Fruit fly (Drosophila melanogaster) whole organism, embryonic: ENCODE results near the gene CG13021.

ENCODE experiments used
- ATbp ChIP-seq: fragments of 200-800 bp; sonication (Bioruptor generic); optimal IDR thresholded peaks from 2 replicates; lab custom pipeline; 2017; ENCODE audit warnings: missing biosample characterization, mild to moderate bottlenecking, missing genetic modification characterization, missing genetic modification reagents
- Atf3 ChIP-seq: fragments of 200-800 bp; sonication (Bioruptor generic); optimal IDR thresholded peaks from 3 replicates; lab custom pipeline; 2016; ENCODE audit warnings: missing biosample characterization, missing genetic modification characterization
- Bgb ChIP-seq: fragments of 200-800 bp; sonication (Bioruptor generic); IDR thresholded peaks from 2 replicates; pipeline ENCODE4 v1.3.6; 2022; ENCODE audit warnings: missing biosample characterization, missing genetic modification characterization; ENCODE audit not compliant: partially characterized antibody
- C15 ChIP-seq: fragments of 200-800 bp; sonication (Bioruptor generic); IDR thresholded peaks from 3 replicates; pipeline ENCODE4 v1.3.6; 2022; ENCODE audit warnings: missing biosample characterization, missing genetic modification characterization
- CG10959 ChIP-seq: fragments of 200-800 bp; sonication (Bioruptor generic); IDR thresholded peaks from 2 replicates; pipeline ENCODE4 v1.3.6; 2022; ENCODE audit warnings: missing biosample characterization, missing genetic modification characterization
- CG1233 ChIP-seq: fragments of 200-800 bp; sonication (Bioruptor generic); optimal IDR thresholded peaks from 4 replicates; lab custom pipeline; 2018; ENCODE audit warnings: missing biosample characterization, mild to moderate bottlenecking, missing genetic modification characterization
- CG13624 ChIP-seq: fragments of 200-800 bp; sonication (Bioruptor generic); optimal IDR thresholded peaks from 2 replicates; lab custom pipeline; 2016; ENCODE audit warnings: missing biosample characterization, missing genetic modification characterization
- CG15269 ChIP-seq: fragments of 200-800 bp; sonication (Bioruptor generic); optimal IDR thresholded peaks from 2 replicates; lab custom pipeline; 2018; ENCODE audit warnings: missing biosample characterization, mild to moderate bottlenecking, missing genetic modification characterization, moderate library complexity
- CG1529 ChIP-seq: fragments of 200-800 bp; sonication (Bioruptor generic); optimal IDR thresholded peaks from 3 replicates; lab custom pipeline; 2018; ENCODE audit warnings: missing biosample characterization, missing genetic modification characterization
- CG17912 ChIP-seq: fragments of 200-800 bp; sonication (Bioruptor generic); optimal IDR thresholded peaks from 2 replicates; lab custom pipeline; 2018; ENCODE audit warnings: missing biosample characterization, mild to moderate bottlenecking, missing genetic modification characterization
- CG30431 ChIP-seq: fragments of 200-800 bp; sonication (Bioruptor generic); optimal IDR thresholded peaks from 2 replicates; lab custom pipeline; 2017; ENCODE audit warnings: missing biosample characterization, missing genetic modification characterization
- CG31365 ChIP-seq: fragments of 200-800 bp; sonication (Bioruptor generic); optimal IDR thresholded peaks from 2 replicates; lab custom pipeline; 2018; ENCODE audit warnings: missing biosample characterization, mild to moderate bottlenecking, missing genetic modification characterization
- CG31388 ChIP-seq: fragments of 200-800 bp; sonication (Bioruptor generic); optimal IDR thresholded peaks from 2 replicates; lab custom pipeline; 2016; ENCODE audit warnings: missing biosample characterization, missing genetic modification characterization
- CG32532 ChIP-seq: fragments of 200-800 bp; sonication (Bioruptor generic); IDR thresholded peaks from 2 replicates; pipeline ENCODE4 v1.3.6; 2022; ENCODE audit warnings: missing biosample characterization, missing genetic modification characterization
- CG34376 ChIP-seq: fragments of 200-800 bp; sonication (Bioruptor generic); optimal IDR thresholded peaks from 2 replicates; lab custom pipeline; 2018; ENCODE audit warnings: missing biosample characterization, mild to moderate bottlenecking, missing genetic modification characterization
- CG5180 ChIP-seq: fragments of 200-800 bp; sonication (Bioruptor generic); optimal IDR thresholded peaks from 3 replicates; lab custom pipeline; 2017; ENCODE audit warnings: missing biosample characterization, missing genetic modification characterization, mild to moderate bottlenecking, moderate library complexity, missing genetic modification reagents
- CG6175 ChIP-seq: fragments of 200-800 bp; sonication (Bioruptor generic); IDR thresholded peaks from 3 replicates; pipeline ENCODE4 v1.3.6; 2022; ENCODE audit warnings: missing biosample characterization, missing genetic modification characterization
- CG7556 ChIP-seq: fragments of 200-800 bp; sonication (Bioruptor generic); optimal IDR thresholded peaks from 2 replicates; lab custom pipeline; 2017; ENCODE audit warnings: missing biosample characterization, mild to moderate bottlenecking, missing genetic modification characterization
- CG8388 ChIP-seq: fragments of 200-800 bp; sonication (Bioruptor generic); optimal IDR thresholded peaks from 2 replicates; lab custom pipeline; 2019; ENCODE audit warnings: missing biosample characterization, mild to moderate bottlenecking, missing genetic modification characterization, moderate library complexity
- ERR ChIP-seq: fragments of 200-800 bp; sonication (Bioruptor generic); optimal IDR thresholded peaks from 2 replicates; lab custom pipeline; 2016; ENCODE audit warnings: missing biosample characterization, missing genetic modification characterization
- Gsc ChIP-seq: fragments of 200-800 bp; sonication (Bioruptor generic); IDR thresholded peaks from 2 replicates; pipeline ENCODE4 v1.3.6; 2022; ENCODE audit warnings: missing biosample characterization, missing genetic modification characterization
- Kr ChIP-seq: fragments of 200-800 bp; sonication (Bioruptor generic); optimal IDR thresholded peaks from 2 replicates; lab custom pipeline; 2017; ENCODE audit warnings: missing biosample characterization, mild to moderate bottlenecking, missing genetic modification characterization
- Lhr ChIP-seq: fragments of 200-800 bp; sonication (Bioruptor generic); optimal IDR thresholded peaks from 3 replicates; lab custom pipeline; 2017; ENCODE audit warnings: mild to moderate bottlenecking, missing biosample characterization, missing genetic modification reagents, missing genetic modification characterization
- Lpt ChIP-seq: fragments of >200 bp; optimal IDR thresholded peaks from 2 replicates; lab custom pipeline; 2018; ENCODE audit warnings: missing biosample characterization, missing genetic modification characterization
- Mad ChIP-seq: fragments of 200-800 bp; sonication (Bioruptor generic); optimal IDR thresholded peaks from 2 replicates; lab custom pipeline; 2016; ENCODE audit warnings: missing biosample characterization, missing genetic modification characterization
- Mrtf ChIP-seq: fragments of 200-800 bp; sonication (Bioruptor generic); IDR thresholded peaks from 3 replicates; pipeline ENCODE4 v1.3.6; 2022; ENCODE audit warnings: missing biosample characterization, missing genetic modification characterization
- Nf-YC ChIP-seq: fragments of 200-800 bp; optimal IDR thresholded peaks from 3 replicates; lab custom pipeline; 2019; ENCODE audit warnings: missing biosample characterization, mild to moderate bottlenecking, missing genetic modification characterization, moderate library complexity
- Opbp ChIP-seq: fragments of 200-800 bp; sonication (Bioruptor generic); IDR thresholded peaks from 3 replicates; pipeline ENCODE4 v1.3.6; 2022; ENCODE audit warnings: missing biosample characterization, missing genetic modification characterization; ENCODE audit not compliant: partially characterized antibody
- Ptx1 ChIP-seq: fragments of 200-800 bp; sonication (Bioruptor generic); IDR thresholded peaks from 2 replicates; pipeline ENCODE4 v1.3.6; 2022; ENCODE audit warnings: missing biosample characterization, missing genetic modification characterization
- Ravus ChIP-seq: fragments of 200-800 bp; sonication (Bioruptor generic); IDR thresholded peaks from 2 replicates; pipeline ENCODE4 v1.3.6; 2022; ENCODE audit warnings: missing biosample characterization, missing genetic modification characterization
- Usf ChIP-seq: fragments of 200-800 bp; sonication (Bioruptor generic); optimal IDR thresholded peaks from 2 replicates; lab custom pipeline; 2017; ENCODE audit warnings: missing genotype, missing biosample characterization, missing genetic modification characterization
- Xbp1 ChIP-seq: fragments of 200-800 bp; sonication (Bioruptor generic); optimal IDR thresholded peaks from 3 replicates; lab custom pipeline; 2016; ENCODE audit warnings: missing biosample characterization, mild to moderate bottlenecking, missing genetic modification characterization
- al ChIP-seq: fragments of 200-800 bp; sonication (Bioruptor generic); IDR thresholded peaks from 2 replicates; pipeline ENCODE4 v1.3.6; 2022; ENCODE audit warnings: missing biosample characterization, missing genetic modification characterization
- ase ChIP-seq: fragments of 200-800 bp; sonication (Bioruptor generic); IDR thresholded peaks from 3 replicates; pipeline ENCODE4 v1.3.6; 2022; ENCODE audit warnings: missing biosample characterization, missing genetic modification characterization
- ash1 ChIP-seq: fragments of 200-800 bp; sonication (Bioruptor generic); optimal IDR thresholded peaks from 2 replicates; lab custom pipeline; 2018; ENCODE audit warnings: missing biosample characterization, mild to moderate bottlenecking, missing genetic modification characterization
- caup ChIP-seq: fragments of 200-800 bp; sonication (Bioruptor generic); optimal IDR thresholded peaks from 3 replicates; lab custom pipeline; 2017; ENCODE audit warnings: missing biosample characterization, mild to moderate bottlenecking, missing genetic modification characterization, moderate library complexity; ENCODE audit not compliant: severe bottlenecking
- chn ChIP-seq: fragments of 200-800 bp; sonication (Bioruptor generic); optimal IDR thresholded peaks from 2 replicates; lab custom pipeline; 2016; ENCODE audit warnings: missing biosample characterization, missing genetic modification characterization
- croc ChIP-seq: fragments of 200-800 bp; sonication (Bioruptor generic); conservative IDR thresholded peaks from 3 replicates; pipeline ENCODE4 v1.3.6; 2022; ENCODE audit warnings: missing biosample characterization, missing genetic modification characterization
- dan ChIP-seq: fragments of 200-800 bp; sonication (Bioruptor generic); IDR thresholded peaks from 2 replicates; pipeline ENCODE4 v1.3.6; 2022; ENCODE audit warnings: missing biosample characterization, missing genetic modification characterization
- dati ChIP-seq: fragments of 200-800 bp; sonication (Bioruptor generic); IDR thresholded peaks from 2 replicates; pipeline ENCODE4 v1.3.6; 2022; ENCODE audit warnings: missing biosample characterization, missing genetic modification characterization
- dysf ChIP-seq: fragments of 200-800 bp; sonication (Bioruptor generic); IDR thresholded peaks from 3 replicates; pipeline ENCODE4 v1.3.6; 2022; ENCODE audit warnings: missing biosample characterization, missing genetic modification characterization
- eyg ChIP-seq: fragments of 200-800 bp; sonication (Bioruptor generic); optimal IDR thresholded peaks from 3 replicates; lab custom pipeline; 2016; ENCODE audit warnings: missing biosample characterization, missing genetic modification characterization
- ftz-f1 ChIP-seq: fragments of 200-800 bp; sonication (Bioruptor generic); optimal IDR thresholded peaks from 2 replicates; lab custom pipeline; 2016; ENCODE audit warnings: missing biosample characterization, missing genetic modification characterization
- gro ChIP-seq: fragments of 200-800 bp; sonication (Bioruptor generic); optimal IDR thresholded peaks from 2 replicates; lab custom pipeline; 2016; ENCODE audit warnings: missing biosample characterization, missing genetic modification characterization
- her ChIP-seq: fragments of 200-800 bp; sonication (Bioruptor generic); optimal IDR thresholded peaks from 2 replicates; lab custom pipeline; 2016; ENCODE audit warnings: missing biosample characterization, missing genetic modification characterization
- inv ChIP-seq: fragments of 200-800 bp; sonication (Bioruptor generic); IDR thresholded peaks from 2 replicates; pipeline ENCODE4 v1.3.6; 2022; ENCODE audit warnings: missing biosample characterization, missing genetic modification characterization; ENCODE audit not compliant: partially characterized antibody
- jumu ChIP-seq: fragments of 200-800 bp; sonication (Bioruptor generic); optimal IDR thresholded peaks from 3 replicates; lab custom pipeline; 2016; ENCODE audit warnings: missing biosample characterization, missing genetic modification characterization
- ken ChIP-seq: fragments of 200-800 bp; sonication (Bioruptor generic); IDR thresholded peaks from 3 replicates; pipeline ENCODE4 v1.3.6; 2022; ENCODE audit warnings: missing biosample characterization, missing genetic modification characterization
- lov ChIP-seq, 2 experiments: fragments of 200-800 bp in 1 of 2; fragments of >200 bp in 1 of 2; sonication (Bioruptor generic) in 1 of 2; IDR thresholded peaks in 1 of 2; optimal IDR thresholded peaks in 1 of 2; 2 replicates in 1 of 2; 3 replicates in 1 of 2; pipeline versions ENCODE4 v1.3.6 to Lab custom; 2017 to 2022; ENCODE audit warnings: missing biosample characterization in 1 of 2, missing genetic modification characterization in 1 of 2
- rib ChIP-seq: fragments of 200-800 bp; sonication (Bioruptor generic); IDR thresholded peaks from 2 replicates; pipeline ENCODE4 v1.3.6; 2022; ENCODE audit warnings: missing biosample characterization, missing genetic modification characterization
- sens-2 ChIP-seq: fragments of 200-800 bp; sonication (Bioruptor generic); IDR thresholded peaks from 2 replicates; pipeline ENCODE4 v1.3.6; 2022; ENCODE audit warnings: missing biosample characterization, missing genetic modification characterization
- sob ChIP-seq: fragments of 200-800 bp; sonication (Bioruptor generic); IDR thresholded peaks from 2 replicates; pipeline ENCODE4 v1.3.6; 2022; ENCODE audit warnings: missing biosample characterization, missing genetic modification characterization

The CG13021 gene

dm6 chrX:3485304-3485703, 28.8 kb upstream of the CG13021 start, which contains the start of the genes CG14270 and CG10803 (continued):
- TF ChIP-seq CG32532 (peak; percentile 35; the same call in 1 of the 2 replicates), Atf3 (no peak), CG30431 (no peak), caup (GFP tag; lab: Kevin White, UChicago) (no peak), CG34376 (no peak), Lpt (GFP tag; lab: Kevin White, UChicago) (no peak), sens-2 (GFP tag; lab: Robert Waterston, UW) (no peak), Mad (GFP tag; lab: Kevin White, UChicago) (no peak), rib (no peak), Gsc (GFP tag; lab: Robert Waterston, UW) (no peak), al (GFP tag; lab: Robert Waterston, UW) (0 out of 2 replicates have a peak, but pooled peaks have one; percentile 19), CG31365 (tag; lab: Kevin White, UChicago) (no peak), ken (GFP tag; lab: Robert Waterston, UW) (no peak), CG10959 (GFP tag; lab: Robert Waterston, UW) (no peak), Ptx1 (GFP tag; lab: Robert Waterston, UW) (no peak), eyg (no peak), C15 (no peak), CG13624 (GFP tag; lab: Kevin White, UChicago) (no peak), dysf (GFP tag; lab: Robert Waterston, UW) (no peak), CG1233 (GFP tag; lab: Kevin White, UChicago) (no peak), Bgb (peak; percentile 76), inv (GFP tag; lab: Robert Waterston, UW) (peak; percentile 78), Xbp1 (GFP tag; lab: Kevin White, UChicago) (peak; percentile 23), gro (GFP tag; lab: Kevin White, UChicago) (no peak), ase (GFP tag; lab: Robert Waterston, UW) (no peak), Nf-YC (tag; lab: Kevin White, UChicago) (no peak), Lhr (no peak), sob (GFP tag; lab: Robert Waterston, UW) (no peak), CG5180 (GFP tag; lab: Kevin White, UChicago) (no peak), Usf (GFP tag; lab: Kevin White, UChicago) (no peak), CG7556 (GFP tag; lab: Kevin White, UChicago) (no peak), Mrtf (GFP tag; lab: Robert Waterston, UW) (no peak), ATbp (GFP tag; lab: Kevin White, UChicago) (no peak), dati (no peak), Opbp (no peak; the same call in 2 of the 3 replicates), dan (no peak), croc (GFP tag; lab: Robert Waterston, UW) (no peak), CG6175 (GFP tag; lab: Robert Waterston, UW) (no peak), CG17912 (GFP tag; lab: Kevin White, UChicago) (no peak), ash1 (GFP tag; lab: Kevin White, UChicago) (no peak), Kr (GFP tag; lab: Kevin White, UChicago) (no peak), Ravus (GFP tag; lab: Robert Waterston, UW) (no peak), ERR (GFP tag; lab: Kevin White, UChicago) (no peak), ftz-f1 (GFP tag; lab: Kevin White, UChicago) (no peak), CG1529 (GFP tag; lab: Kevin White, UChicago) (no peak), CG8388 (GFP tag; lab: Kevin White, UChicago) (no peak), jumu (GFP tag; lab: Kevin White, UChicago) (no peak), chn (GFP tag; lab: Kevin White, UChicago) (no peak), CG31388 (GFP tag; lab: Kevin White, UChicago) (no peak), lov (optimal IDR thresholded peaks at IDR 0.05; lab: Kevin White, UChicago) (no peak), lov (GFP tag; IDR thresholded peaks at IDR 0.05; lab: Robert Waterston, UW) (no peak), CG15269 (tag; lab: Kevin White, UChicago) (no peak), her (GFP tag; lab: Kevin White, UChicago) (no peak)
